Fruit fly (Drosophila melanogaster) whole organism, embryonic: ENCODE measurements around the gene Stt3B.
A peak's percentile ranks its signal among the peaks of the same experiment; 100 is the strongest.

Experiments
- Aef1 ChIP-seq: fragments of 200-800 bp; sonication (Bioruptor generic); IDR thresholded peaks from 3 replicates; pipeline ENCODE4 v1.3.6; 2022; ENCODE audit warnings: missing biosample characterization, missing genetic modification characterization
- B-H2 ChIP-seq: fragments of 200-800 bp; sonication (Bioruptor generic); optimal IDR thresholded peaks from 2 replicates; lab custom pipeline; 2018; ENCODE audit warnings: missing biosample characterization, mild to moderate bottlenecking, missing genetic modification characterization
- Bdp1 ChIP-seq: fragments of 200-800 bp; sonication (Bioruptor generic); optimal IDR thresholded peaks from 3 replicates; lab custom pipeline; 2016; ENCODE audit warnings: missing biosample characterization, missing genetic modification characterization
- CG10431 ChIP-seq: fragments of 200-800 bp; sonication (Bioruptor generic); optimal IDR thresholded peaks from 3 replicates; lab custom pipeline; 2018; ENCODE audit warnings: missing biosample characterization, mild to moderate bottlenecking, missing genetic modification characterization
- CG13123 ChIP-seq: fragments of 200-800 bp; sonication (Bioruptor generic); optimal IDR thresholded peaks from 2 replicates; lab custom pipeline; 2016; ENCODE audit warnings: missing biosample characterization, missing genetic modification characterization
- CG13624 ChIP-seq: fragments of 200-800 bp; sonication (Bioruptor generic); optimal IDR thresholded peaks from 2 replicates; lab custom pipeline; 2016; ENCODE audit warnings: missing biosample characterization, missing genetic modification characterization
- CG14441 ChIP-seq: fragments of 200-800 bp; sonication (Bioruptor generic); IDR thresholded peaks from 2 replicates; pipeline ENCODE4 v1.3.6; 2022; ENCODE audit warnings: missing biosample characterization, missing genetic modification characterization
- CG14860 ChIP-seq: fragments of 200-800 bp; sonication (Bioruptor generic); IDR thresholded peaks from 3 replicates; pipeline ENCODE4 v1.3.6; 2022; ENCODE audit warnings: missing biosample characterization, missing genetic modification characterization; ENCODE audit not compliant: partially characterized antibody
- CG18262 ChIP-seq: fragments of 200-800 bp; optimal IDR thresholded peaks from 3 replicates; lab custom pipeline; 2019; ENCODE audit warnings: missing biosample characterization, mild to moderate bottlenecking, missing genetic modification characterization, moderate library complexity
- CG2116 ChIP-seq: fragments of 200-800 bp; sonication (Bioruptor generic); optimal IDR thresholded peaks from 3 replicates; lab custom pipeline; 2018; ENCODE audit warnings: missing biosample characterization, mild to moderate bottlenecking, missing genetic modification characterization
- CG31388 ChIP-seq: fragments of 200-800 bp; sonication (Bioruptor generic); optimal IDR thresholded peaks from 2 replicates; lab custom pipeline; 2016; ENCODE audit warnings: missing biosample characterization, missing genetic modification characterization
- CG32532 ChIP-seq: fragments of 200-800 bp; sonication (Bioruptor generic); IDR thresholded peaks from 2 replicates; pipeline ENCODE4 v1.3.6; 2022; ENCODE audit warnings: missing biosample characterization, missing genetic modification characterization
- CG4360 ChIP-seq: fragments of 200-800 bp; sonication (Bioruptor generic); IDR thresholded peaks from 2 replicates; pipeline ENCODE4 v1.3.6; 2022; ENCODE audit warnings: missing biosample characterization, missing genetic modification characterization
- CG6654 ChIP-seq: fragments of 200-800 bp; sonication (Bioruptor generic); optimal IDR thresholded peaks from 2 replicates; lab custom pipeline; 2017; ENCODE audit warnings: missing biosample characterization, mild to moderate bottlenecking, missing genetic modification characterization
- CG7745 ChIP-seq: fragments of 200-800 bp; sonication (Bioruptor generic); optimal IDR thresholded peaks from 2 replicates; lab custom pipeline; 2018; ENCODE audit warnings: missing biosample characterization, mild to moderate bottlenecking, missing genetic modification characterization, moderate library complexity
- CG8290 ChIP-seq, 3 experiments: fragments of 200-800 bp; sonication (Bioruptor generic); optimal IDR thresholded peaks; 2 replicates each; lab custom pipeline; 2016 to 2019; ENCODE audit warnings: missing biosample characterization in 3 of 3, missing genetic modification characterization in 3 of 3, mild to moderate bottlenecking in 2 of 3, moderate library complexity in 1 of 3
- CrebB ChIP-seq: fragments of 200-800 bp; sonication (Bioruptor generic); optimal IDR thresholded peaks from 3 replicates; lab custom pipeline; 2018; ENCODE audit warnings: missing biosample characterization, mild to moderate bottlenecking, missing genetic modification characterization
- Ets65A ChIP-seq: fragments of 200-800 bp; sonication (Bioruptor generic); peaks from one replicate; lab custom pipeline; 2016; ENCODE audit warnings: missing biosample characterization, missing genetic modification characterization
- GATAe ChIP-seq: fragments of 200-800 bp; sonication (Bioruptor generic); conservative IDR thresholded peaks from 2 replicates; pipeline ENCODE4 v1.3.6; 2022; ENCODE audit warnings: missing biosample characterization, missing genetic modification characterization
- Hmr ChIP-seq: fragments of 200-800 bp; sonication (Bioruptor generic); optimal IDR thresholded peaks from 3 replicates; lab custom pipeline; 2017; ENCODE audit warnings: mild to moderate bottlenecking, missing biosample characterization, missing genetic modification reagents, missing genetic modification characterization
- Hr51 ChIP-seq, 2 experiments: fragments of 200-800 bp; sonication (Bioruptor generic); optimal IDR thresholded peaks; 2 replicates in 1 of 2; 3 replicates in 1 of 2; lab custom pipeline; 2016 to 2018; ENCODE audit warnings: missing biosample characterization in 2 of 2, missing genetic modification characterization in 2 of 2, mild to moderate bottlenecking in 1 of 2, moderate library complexity in 1 of 2
- Jarid2 ChIP-seq: fragments of 200-800 bp; sonication (Bioruptor generic); optimal IDR thresholded peaks from 3 replicates; lab custom pipeline; 2017; ENCODE audit warnings: mild to moderate bottlenecking, missing biosample characterization, missing genetic modification reagents, missing genetic modification characterization
- Max ChIP-seq: fragments of 200-800 bp; sonication (Bioruptor generic); optimal IDR thresholded peaks from 2 replicates; lab custom pipeline; 2016; ENCODE audit warnings: missing biosample characterization, mild to moderate bottlenecking, missing genetic modification characterization
- NFAT ChIP-seq: fragments of 200-800 bp; sonication (Bioruptor generic); IDR thresholded peaks from 2 replicates; pipeline ENCODE4 v1.3.6; 2022; ENCODE audit warnings: missing biosample characterization, missing genetic modification characterization
- NfI ChIP-seq: fragments of 200-800 bp; sonication (Bioruptor generic); optimal IDR thresholded peaks from 3 replicates; lab custom pipeline; 2018; ENCODE audit warnings: missing biosample characterization, mild to moderate bottlenecking, missing genetic modification characterization, moderate library complexity
- PHDP ChIP-seq: fragments of 200-800 bp; sonication (Bioruptor generic); optimal IDR thresholded peaks from 3 replicates; lab custom pipeline; 2018; ENCODE audit warnings: missing biosample characterization, mild to moderate bottlenecking, missing genetic modification characterization, moderate library complexity
- Pdp1 ChIP-seq, 2 experiments: fragments of 200-800 bp; sonication (Bioruptor generic); optimal IDR thresholded peaks; 3 replicates each; lab custom pipeline; 2016; ENCODE audit warnings: missing biosample characterization in 2 of 2, missing genetic modification characterization in 2 of 2, mild to moderate bottlenecking in 1 of 2, moderate library complexity in 1 of 2
- Sox102F ChIP-seq: fragments of 200-800 bp; sonication (Bioruptor generic); optimal IDR thresholded peaks from 2 replicates; lab custom pipeline; 2018; ENCODE audit warnings: missing biosample characterization, mild to moderate bottlenecking, missing genetic modification characterization, moderate library complexity
- Taf1 ChIP-seq: fragments of 200-800 bp; sonication (Bioruptor generic); IDR thresholded peaks from 2 replicates; pipeline ENCODE4 v1.3.6; 2022; ENCODE audit warnings: missing biosample characterization, missing genetic modification characterization
- Xrp1 ChIP-seq: fragments of 200-800 bp; sonication (Bioruptor generic); IDR thresholded peaks from 2 replicates; pipeline ENCODE4 v1.3.6; 2022; ENCODE audit warnings: missing biosample characterization, missing genetic modification characterization
- ab ChIP-seq: fragments of 200-800 bp; sonication (Bioruptor generic); optimal IDR thresholded peaks from 2 replicates; lab custom pipeline; 2016; ENCODE audit warnings: missing biosample characterization, missing genetic modification characterization
- bigmax ChIP-seq: fragments of 200-800 bp; sonication (Bioruptor generic); optimal IDR thresholded peaks from 2 replicates; lab custom pipeline; 2018; ENCODE audit warnings: missing biosample characterization, mild to moderate bottlenecking, missing genetic modification characterization
- cg ChIP-seq: fragments of 200-800 bp; sonication (Bioruptor generic); optimal IDR thresholded peaks from 3 replicates; lab custom pipeline; 2019; ENCODE audit warnings: missing biosample characterization, mild to moderate bottlenecking, missing genetic modification characterization, moderate library complexity
- crc ChIP-seq: fragments of 200-800 bp; sonication (Bioruptor generic); optimal IDR thresholded peaks from 2 replicates; lab custom pipeline; 2016; ENCODE audit warnings: missing biosample characterization, missing genetic modification characterization
- cwo ChIP-seq: fragments of 200-800 bp; sonication (Bioruptor generic); optimal IDR thresholded peaks from 3 replicates; lab custom pipeline; 2017; ENCODE audit warnings: missing biosample characterization, missing genetic modification characterization, mild to moderate bottlenecking, moderate library complexity, missing genetic modification reagents
- eve ChIP-seq, 2 experiments: fragments of >200 bp; optimal IDR thresholded peaks; 2 replicates each; lab custom pipeline; 2017; ENCODE audit warnings: missing biosample characterization in 2 of 2, missing genetic modification characterization in 2 of 2
- eyg ChIP-seq: fragments of 200-800 bp; sonication (Bioruptor generic); optimal IDR thresholded peaks from 3 replicates; lab custom pipeline; 2016; ENCODE audit warnings: missing biosample characterization, missing genetic modification characterization
- grn ChIP-seq: fragments of 200-800 bp; sonication (Bioruptor generic); optimal IDR thresholded peaks from 3 replicates; lab custom pipeline; 2017; ENCODE audit warnings: missing biosample characterization, missing genetic modification characterization
- lab ChIP-seq: fragments of 200-800 bp; sonication (Bioruptor generic); optimal IDR thresholded peaks from 3 replicates; lab custom pipeline; 2017; ENCODE audit warnings: missing biosample characterization, missing genetic modification characterization, mild to moderate bottlenecking, moderate library complexity, missing genetic modification reagents
- lilli ChIP-seq: fragments of 200-800 bp; sonication (Bioruptor generic); optimal IDR thresholded peaks from 3 replicates; lab custom pipeline; 2016; ENCODE audit warnings: missing biosample characterization, missing genetic modification characterization
- nerfin-1 ChIP-seq: fragments of 200-800 bp; sonication (Bioruptor generic); optimal IDR thresholded peaks from 3 replicates; lab custom pipeline; 2019; ENCODE audit warnings: missing biosample characterization, mild to moderate bottlenecking, missing genetic modification characterization, moderate library complexity
- onecut ChIP-seq: fragments of 200-800 bp; sonication (Bioruptor generic); IDR thresholded peaks from 2 replicates; pipeline ENCODE4 v1.3.6; 2022; ENCODE audit warnings: missing biosample characterization, missing genetic modification characterization
- pho ChIP-seq: fragments of 200-800 bp; sonication (Bioruptor generic); optimal IDR thresholded peaks from 2 replicates; lab custom pipeline; 2016; ENCODE audit warnings: missing biosample characterization, missing genetic modification characterization
- repo ChIP-seq: fragments of 200-800 bp; sonication (Bioruptor generic); optimal IDR thresholded peaks from 2 replicates; lab custom pipeline; 2016; ENCODE audit warnings: missing biosample characterization, missing genetic modification characterization
- schlank ChIP-seq: fragments of 200-800 bp; sonication (Bioruptor generic); optimal IDR thresholded peaks from 2 replicates; lab custom pipeline; 2018; ENCODE audit warnings: missing biosample characterization, mild to moderate bottlenecking, missing genetic modification characterization
- sug ChIP-seq: fragments of 200-800 bp; optimal IDR thresholded peaks from 2 replicates; lab custom pipeline; 2019; ENCODE audit warnings: missing biosample characterization, mild to moderate bottlenecking, missing genetic modification characterization, moderate library complexity
- zf30C ChIP-seq: fragments of 200-800 bp; sonication (Bioruptor generic); optimal IDR thresholded peaks from 3 replicates; lab custom pipeline; 2018; ENCODE audit warnings: missing biosample characterization, mild to moderate bottlenecking, missing genetic modification characterization

The Stt3B gene

dm6 chr3R:25051441-25052097 lies 17.9 kb downstream of the Stt3B start (continued):
- no peak for TF ChIP-seq Max (GFP tag; lab: Kevin White, UChicago)
- TF ChIP-seq Pdp1 (GFP tag; optimal IDR thresholded peaks at IDR 0.05; lab: Kevin White, UChicago): peak in 1 of 2 experiments; percentile 86
- TF ChIP-seq zf30C (GFP tag; lab: Kevin White, UChicago): peak; percentile 16
- peak; percentile 3 for TF ChIP-seq sug (tag; lab: Kevin White, UChicago)
- peak; percentile 16 for TF ChIP-seq PHDP (tag; lab: Kevin White, UChicago)
- peak; percentile 22; the same call in 1 of the 2 replicates for TF ChIP-seq Taf1
- TF ChIP-seq CG8290 (GFP tag; optimal IDR thresholded peaks at IDR 0.05; lab: Kevin White, UChicago): no peak
- peak in 1 of 2 experiments; percentile 23 for TF ChIP-seq CG8290 (tag; optimal IDR thresholded peaks at IDR 0.05; lab: Kevin White, UChicago)
- TF ChIP-seq CG2116: no peak
- TF ChIP-seq CG14441 (GFP tag; lab: Robert Waterston, UW): peak; percentile 44; the same call in 1 of the 2 replicates
- no peak for TF ChIP-seq CG13123 (GFP tag; lab: Kevin White, UChicago)
- no peak for TF ChIP-seq cwo (GFP tag; lab: Kevin White, UChicago)
- TF ChIP-seq lilli (GFP tag; lab: Kevin White, UChicago): peak; percentile 3
- TF ChIP-seq CG13624 (GFP tag; lab: Kevin White, UChicago): peak; percentile 21
- TF ChIP-seq grn: peak; percentile 18
- no peak for TF ChIP-seq NFAT (GFP tag; lab: Robert Waterston, UW)
- peak in 1 of 2 experiments; percentile 62 for TF ChIP-seq eve (GFP tag; optimal IDR thresholded peaks at IDR 0.05; lab: Kevin White, UChicago)
- TF ChIP-seq repo (GFP tag; lab: Kevin White, UChicago): no peak
- TF ChIP-seq Hmr (GFP tag; lab: Kevin White, UChicago): peak; percentile 43
- TF ChIP-seq lab (GFP tag; lab: Kevin White, UChicago): peak; percentile 39
- peak; percentile 24; the same call in 1 of the 3 replicates for TF ChIP-seq Aef1 (GFP tag; lab: Robert Waterston, UW)
- peak; percentile 21 for TF ChIP-seq pho
- peak in 1 of 2 experiments; percentile 7 for TF ChIP-seq Hr51 (GFP tag; optimal IDR thresholded peaks at IDR 0.05; lab: Kevin White, UChicago)

DNA sequence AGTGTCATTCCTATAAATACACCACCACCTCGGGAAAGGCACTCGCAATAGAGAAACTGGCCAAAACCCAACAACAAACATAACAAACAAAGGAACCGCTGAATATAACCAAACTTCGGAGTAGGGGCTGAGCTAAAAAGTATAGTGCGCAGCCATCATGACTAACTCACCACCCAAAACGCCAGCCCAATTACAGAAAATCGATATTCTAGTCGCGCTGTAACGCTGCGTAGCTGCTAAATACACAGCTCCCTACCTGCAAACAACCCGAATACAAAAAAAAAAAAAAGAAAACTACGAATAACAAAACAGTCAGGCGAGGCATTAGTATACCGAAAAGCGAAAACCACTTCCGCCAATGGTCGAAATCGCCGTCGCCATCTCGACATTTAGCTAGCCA lies 18.8 kb downstream of the Stt3B start:
- TF ChIP-seq Jarid2 (GFP tag; lab: Kevin White, UChicago) (no peak), B-H2 (no peak), GATAe (GFP tag; lab: Robert Waterston, UW) (no peak), NfI (no peak), nerfin-1 (no peak), eve (GFP tag; optimal IDR thresholded peaks at IDR 0.05; lab: Kevin White, UChicago) (peak in 1 of 2 experiments; percentile 87), Ets65A (peak; percentile 55), ab (peak; percentile 4), CG14860 (GFP tag; lab: Robert Waterston, UW) (no peak), Sox102F (no peak), Bdp1 (GFP tag; lab: Kevin White, UChicago) (no peak), eyg (GFP tag; lab: Kevin White, UChicago) (no peak), CG4360 (GFP tag; lab: Robert Waterston, UW) (no peak), CG10431 (GFP tag; lab: Kevin White, UChicago) (peak; percentile 10), onecut (GFP tag; lab: Robert Waterston, UW) (peak; percentile 96), CG18262 (tag; lab: Kevin White, UChicago) (no peak), Xrp1 (no peak), bigmax (peak; percentile 39), cg (GFP tag; lab: Kevin White, UChicago) (no peak), CG32532 (GFP tag; lab: Robert Waterston, UW) (no peak), CG7745 (tag; lab: Kevin White, UChicago) (no peak), schlank (tag; lab: Kevin White, UChicago) (no peak), CrebB (no peak), CG6654 (no peak), CG31388 (no peak), crc (GFP tag; lab: Kevin White, UChicago) (no peak)
